Fruit fly (Drosophila melanogaster): Measurements from ENCODE around the gene ear.

Gene ear

DNA sequence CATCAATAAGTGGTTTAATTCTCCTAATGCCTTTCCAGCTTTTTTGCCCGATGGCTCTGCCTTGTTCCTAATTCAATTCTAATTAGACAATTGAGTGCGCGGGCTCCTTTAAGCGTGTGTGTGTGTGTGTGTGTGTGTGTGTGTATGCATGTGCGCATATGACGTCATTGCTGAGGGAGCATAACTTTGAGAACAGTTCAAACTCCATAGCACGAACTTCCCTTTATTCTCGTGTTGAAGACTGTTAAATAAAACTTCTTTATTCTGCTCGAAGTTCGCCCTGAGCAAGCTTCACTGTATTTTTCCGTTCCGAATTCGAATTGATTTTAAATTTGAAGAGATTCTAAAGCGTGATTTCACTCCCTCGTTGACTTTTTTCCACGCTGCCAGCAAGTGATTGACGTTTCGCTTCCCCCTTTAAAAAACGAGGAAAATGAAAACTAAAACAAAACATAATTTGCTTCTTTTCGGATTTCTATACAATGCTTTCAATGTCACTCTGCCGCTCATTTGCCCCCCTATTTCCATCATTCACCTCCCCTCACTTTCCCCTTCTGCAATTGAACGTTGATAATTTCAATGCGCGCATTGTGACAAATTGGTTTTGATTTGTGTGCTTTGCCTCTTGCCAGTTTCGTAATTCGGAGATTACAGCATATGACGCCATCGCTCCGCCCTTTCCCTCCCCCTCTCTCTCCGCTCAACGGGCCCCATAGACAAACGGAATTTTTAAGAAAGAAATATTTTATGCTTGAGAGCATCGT lies 28.1 kb upstream of the ear start (continued):
- TF ChIP-seq sna (GFP tag; IDR thresholded peaks at IDR 0.05; ENCODE audit: partially characterized antibody), result no peak
- no peak for TF ChIP-seq CG8290 (GFP tag; optimal IDR thresholded peaks at IDR 0.05)
- peak in 1 of 2 experiments; percentile 53 for TF ChIP-seq CG8290 (tag; optimal IDR thresholded peaks at IDR 0.05)
- TF ChIP-seq pum (GFP tag; optimal IDR thresholded peaks at IDR 0.05), result peak; percentile 33
- no peak for TF ChIP-seq eyg (GFP tag; optimal IDR thresholded peaks at IDR 0.05)
- TF ChIP-seq CG5180 (GFP tag; optimal IDR thresholded peaks at IDR 0.05), result no peak
- TF ChIP-seq CG6689 (GFP tag; IDR thresholded peaks at IDR 0.05), result no peak
- no peak for TF ChIP-seq CG11398 (GFP tag; optimal IDR thresholded peaks at IDR 0.05)
- peak; percentile 8 for TF ChIP-seq CG11723 (GFP tag; optimal IDR thresholded peaks at IDR 0.05)
- no peak for TF ChIP-seq HLH3B (GFP tag; IDR thresholded peaks at IDR 0.05)
- TF ChIP-seq Dbx (GFP tag; IDR thresholded peaks at IDR 0.05), result no peak
- no peak for TF ChIP-seq prd (optimal IDR thresholded peaks at IDR 0.05)
- TF ChIP-seq prd (GFP tag; IDR thresholded peaks at IDR 0.05), result no peak
- peak; percentile 49 for TF ChIP-seq disco-r (GFP tag; optimal IDR thresholded peaks at IDR 0.05)
- no peak for TF ChIP-seq Dp (GFP tag; optimal IDR thresholded peaks at IDR 0.05)
- TF ChIP-seq crp (GFP tag; optimal IDR thresholded peaks at IDR 0.05), result no peak
- no peak for TF ChIP-seq gfzf (GFP tag; optimal IDR thresholded peaks at IDR 0.05)
- no peak for TF ChIP-seq CG10274 (GFP tag; optimal IDR thresholded peaks at IDR 0.05)
- TF ChIP-seq eve (GFP tag; optimal IDR thresholded peaks at IDR 0.05), result no peak
- no peak for TF ChIP-seq CG18619 (GFP tag; optimal IDR thresholded peaks at IDR 0.05)
- TF ChIP-seq fd3F (GFP tag; optimal IDR thresholded peaks at IDR 0.05), result no peak
- no peak for TF ChIP-seq salm (tag; optimal IDR thresholded peaks at IDR 0.05)
- no peak for TF ChIP-seq Dip2 (GFP tag; IDR thresholded peaks at IDR 0.05)
- TF ChIP-seq Ravus (GFP tag; IDR thresholded peaks at IDR 0.05), result no peak
- TF ChIP-seq CG8089 (GFP tag; optimal IDR thresholded peaks at IDR 0.05), result no peak
- no peak for TF ChIP-seq sima (GFP tag; optimal IDR thresholded peaks at IDR 0.05)
- no peak for TF ChIP-seq gt (GFP tag; IDR thresholded peaks at IDR 0.05)
- TF ChIP-seq CG18476 (GFP tag; optimal IDR thresholded peaks at IDR 0.05), result no peak
- peak; percentile 2 for TF ChIP-seq gcm (GFP tag; optimal IDR thresholded peaks at IDR 0.05)
- TF ChIP-seq Usf (GFP tag; optimal IDR thresholded peaks at IDR 0.05), result no peak
- no peak for TF ChIP-seq stc (GFP tag; IDR thresholded peaks at IDR 0.05)
- no peak for TF ChIP-seq ranshi (GFP tag; IDR thresholded peaks at IDR 0.05)
- no peak for TF ChIP-seq hbn (GFP tag; IDR thresholded peaks at IDR 0.05; ENCODE audit: partially characterized antibody)
- no peak for TF ChIP-seq scrt (GFP tag; optimal IDR thresholded peaks at IDR 0.05)
- no peak for TF ChIP-seq Ptx1 (GFP tag; IDR thresholded peaks at IDR 0.05)
- TF ChIP-seq chn (GFP tag; optimal IDR thresholded peaks at IDR 0.05), result no peak
- TF ChIP-seq Mrtf (GFP tag; IDR thresholded peaks at IDR 0.05), result no peak
- no peak for TF ChIP-seq zen2 (GFP tag; IDR thresholded peaks at IDR 0.05; ENCODE audit: partially characterized antibody)
- TF ChIP-seq Myb (GFP tag; optimal IDR thresholded peaks at IDR 0.05), result peak; percentile 19
- TF ChIP-seq Camta (GFP tag; optimal IDR thresholded peaks at IDR 0.05), result no peak
- TF ChIP-seq Ets97D (GFP tag; optimal IDR thresholded peaks at IDR 0.05), result no peak
- TF ChIP-seq ham (GFP tag; IDR thresholded peaks at IDR 0.05), result no peak
- TF ChIP-seq peb (GFP tag; IDR thresholded peaks at IDR 0.05), result no peak
- peak; percentile 20 for TF ChIP-seq crc (GFP tag; optimal IDR thresholded peaks at IDR 0.05)
- TF ChIP-seq CG10366 (GFP tag; IDR thresholded peaks at IDR 0.05), result no peak
- TF ChIP-seq dpn (GFP tag; optimal IDR thresholded peaks at IDR 0.05), result peak; percentile 17 to 39
- TF ChIP-seq CG43689 (GFP tag; IDR thresholded peaks at IDR 0.05), result no peak
- TF ChIP-seq CG8944 (GFP tag; optimal IDR thresholded peaks at IDR 0.05), result no peak
- peak; percentile 20 for TF ChIP-seq Hmr (GFP tag; optimal IDR thresholded peaks at IDR 0.05)
- TF ChIP-seq CG11093 (GFP tag; IDR thresholded peaks at IDR 0.05), result no peak
- TF ChIP-seq trem (tag; optimal IDR thresholded peaks at IDR 0.05), result no peak
